Worm (Caenorhabditis elegans) whole organism, late embryonic: ENCODE measurements around the gene Y45F10B.12.

Source experiments
- ama-1 ChIP-seq: fragments of 150-350 bp; optimal IDR thresholded peaks from 2 replicates; lab custom pipeline; 2014
- ceh-22 ChIP-seq: sonication (generic microtip); optimal IDR thresholded peaks from 2 replicates; lab custom pipeline; 2017; ENCODE audit warnings: missing biosample characterization, missing genetic modification characterization
- dmd-4 ChIP-seq: sonication (generic microtip); optimal IDR thresholded peaks from 2 replicates; lab custom pipeline; 2016; ENCODE audit warnings: borderline replicate concordance, missing genetic modification characterization, missing compliant biosample characterization
- fax-1 ChIP-seq: sonication (generic microtip); optimal IDR thresholded peaks from 2 replicates; lab custom pipeline; 2016; ENCODE audit warnings: missing genotype, missing genetic modification characterization, missing compliant biosample characterization
- fkh-10 ChIP-seq: fragments of 150-350 bp; optimal IDR thresholded peaks from 2 replicates; lab custom pipeline; 2014; ENCODE audit warnings: missing biosample characterization, missing genetic modification reagents, missing genetic modification characterization
- madf-2 ChIP-seq: sonication (generic microtip); optimal IDR thresholded peaks from 2 replicates; lab custom pipeline; 2017; ENCODE audit warnings: missing genetic modification characterization, missing compliant biosample characterization
- tbx-7 ChIP-seq: sonication (generic microtip); optimal IDR thresholded peaks from 2 replicates; lab custom pipeline; 2016; ENCODE audit warnings: missing genotype, missing genetic modification characterization, missing compliant biosample characterization

- no peak for TF ChIP-seq dmd-4 (tag; lab: Kevin White, UChicago)
- no peak for TF ChIP-seq fkh-10 (GFP tag; lab: Kevin White, UChicago)
- no peak for TF ChIP-seq ceh-22
- no peak for TF ChIP-seq fax-1 (tag; lab: Kevin White, UChicago)
- TF ChIP-seq tbx-7, result no peak
- no peak for TF ChIP-seq ama-1
- no peak for TF ChIP-seq madf-2
Observed at ce11 chrIV:13584646-13585045, 2.6 kb upstream of the Y45F10B.12 start, which contains the start of gene sru-11.
